Worm (Caenorhabditis elegans) whole organism, L3 larva: ENCODE data around the gene ZK632.11.
A peak's percentile ranks its signal among the peaks of the same experiment; 100 is the strongest.

Source experiments
- R02D3.7 ChIP-seq: fragments of 150-350 bp; optimal IDR thresholded peaks from 2 replicates; lab custom pipeline; 2014; ENCODE audit warnings: missing biosample characterization, missing genetic modification characterization
- ama-1 ChIP-seq: fragments of 150-350 bp; optimal IDR thresholded peaks from 2 replicates; lab custom pipeline; 2018
- ceh-16 ChIP-seq: sonication (generic microtip); optimal IDR thresholded peaks from 2 replicates; lab custom pipeline; 2017; ENCODE audit warnings: missing biosample characterization, missing genetic modification characterization
- ceh-28 ChIP-seq: fragments of 150-350 bp; optimal IDR thresholded peaks from 2 replicates; lab custom pipeline; 2014; ENCODE audit warnings: missing biosample characterization, missing genetic modification reagents, missing genetic modification characterization
- daf-12 ChIP-seq: fragments of 150-350 bp; optimal IDR thresholded peaks from 2 replicates; lab custom pipeline; 2014; ENCODE audit warnings: missing biosample characterization, missing genetic modification reagents, missing genetic modification characterization
- egl-27 ChIP-seq: sonication (generic microtip); optimal IDR thresholded peaks from 4 replicates; lab custom pipeline; 2017; ENCODE audit warnings: missing biosample characterization, missing genetic modification reagents, missing genetic modification characterization
- egl-5 ChIP-seq: fragments of 150-350 bp; optimal IDR thresholded peaks from 2 replicates; lab custom pipeline; 2017; ENCODE audit warnings: missing biosample characterization, missing genetic modification reagents, missing genetic modification characterization, inconsistent platforms
- elt-2 ChIP-seq: sonication (generic microtip); optimal IDR thresholded peaks from 2 replicates; lab custom pipeline; 2016; ENCODE audit warnings: missing genetic modification reagents, mild to moderate bottlenecking, missing genetic modification characterization, missing compliant biosample characterization
- elt-3 ChIP-seq, 3 experiments: fragments of 150-350 bp in 1 of 3; sonication (generic microtip) in 2 of 3; optimal IDR thresholded peaks; 2 replicates in 2 of 3; 4 replicates in 1 of 3; lab custom pipeline; 2014 to 2017; ENCODE audit warnings: missing biosample characterization in 3 of 3, missing genetic modification characterization in 3 of 3
- eor-1 ChIP-seq, 2 experiments: fragments of 150-350 bp; optimal IDR thresholded peaks; 2 replicates each; lab custom pipeline; 2014 to 2018; ENCODE audit warnings: missing biosample characterization in 2 of 2, missing genetic modification characterization in 2 of 2
- fkh-2 ChIP-seq: fragments of 150-350 bp; optimal IDR thresholded peaks from 2 replicates; lab custom pipeline; 2014; ENCODE audit warnings: missing biosample characterization, missing genetic modification reagents, missing genetic modification characterization
- fos-1 ChIP-seq: fragments of 150-350 bp; optimal IDR thresholded peaks from 2 replicates; lab custom pipeline; 2014; ENCODE audit warnings: missing biosample characterization, missing genetic modification characterization
- hmg-11 ChIP-seq: sonication (generic microtip); optimal IDR thresholded peaks from 2 replicates; lab custom pipeline; 2016; ENCODE audit warnings: missing genetic modification characterization, missing compliant biosample characterization
- jun-1 ChIP-seq: fragments of 150-350 bp; optimal IDR thresholded peaks from 2 replicates; lab custom pipeline; 2014; ENCODE audit warnings: missing biosample characterization, missing genetic modification reagents, missing genetic modification characterization
- lin-15B ChIP-seq: fragments of 150-350 bp; optimal IDR thresholded peaks from 2 replicates; lab custom pipeline; 2014; ENCODE audit warnings: missing biosample characterization, missing genetic modification characterization
- lin-39 ChIP-seq: fragments of 150-350 bp; optimal IDR thresholded peaks from 2 replicates; lab custom pipeline; 2018; ENCODE audit warnings: missing biosample characterization, missing genetic modification reagents, missing genetic modification characterization
- lsy-12 ChIP-seq: sonication (generic microtip); optimal IDR thresholded peaks from 2 replicates; lab custom pipeline; 2016; ENCODE audit warnings: mild to moderate bottlenecking, missing genetic modification characterization, missing compliant biosample characterization
- mdl-1 ChIP-seq: fragments of 150-350 bp; optimal IDR thresholded peaks from 2 replicates; lab custom pipeline; 2014; ENCODE audit warnings: missing biosample characterization, missing genetic modification characterization
- nfya-1 ChIP-seq: sonication (generic microtip); optimal IDR thresholded peaks from 2 replicates; lab custom pipeline; 2017; ENCODE audit warnings: missing genetic modification characterization, mild to moderate bottlenecking, missing compliant biosample characterization, antibody characterized with exemption, moderate library complexity; ENCODE audit not compliant: insufficient read depth
- nhr-11 ChIP-seq: fragments of 150-350 bp; optimal IDR thresholded peaks from 2 replicates; lab custom pipeline; 2014; ENCODE audit warnings: missing biosample characterization, missing genetic modification characterization
- nhr-12 ChIP-seq: fragments of 150-350 bp; optimal IDR thresholded peaks from 2 replicates; lab custom pipeline; 2014; ENCODE audit warnings: missing biosample characterization, missing genetic modification characterization
- nhr-23 ChIP-seq: fragments of 150-350 bp; optimal IDR thresholded peaks from 2 replicates; lab custom pipeline; 2014; ENCODE audit warnings: missing biosample characterization, missing genetic modification reagents, missing genetic modification characterization
- nhr-237 ChIP-seq: fragments of 150-350 bp; optimal IDR thresholded peaks from 2 replicates; lab custom pipeline; 2014; ENCODE audit warnings: missing biosample characterization, missing genetic modification characterization
- nhr-43 ChIP-seq: sonication (generic microtip); optimal IDR thresholded peaks from 2 replicates; lab custom pipeline; 2016; ENCODE audit warnings: mild to moderate bottlenecking, missing genetic modification characterization, missing compliant biosample characterization; ENCODE audit not compliant: poor library complexity, severe bottlenecking
- nhr-76 ChIP-seq: fragments of 150-350 bp; sonication (generic microtip); optimal IDR thresholded peaks from 5 replicates; lab custom pipeline; 2014; ENCODE audit warnings: missing biosample characterization, missing genetic modification characterization
- nhr-77 ChIP-seq: fragments of 150-350 bp; optimal IDR thresholded peaks from 2 replicates; lab custom pipeline; 2014; ENCODE audit warnings: missing biosample characterization, missing genetic modification characterization
- pha-4 ChIP-seq: fragments of 150-350 bp; optimal IDR thresholded peaks from 2 replicates; lab custom pipeline; 2014; ENCODE audit warnings: missing biosample characterization, missing genetic modification reagents, missing genetic modification characterization
- pqm-1 ChIP-seq: fragments of 150-350 bp; optimal IDR thresholded peaks from 2 replicates; lab custom pipeline; 2017; ENCODE audit warnings: missing biosample characterization, missing genetic modification characterization, inconsistent platforms
- sea-2 ChIP-seq: fragments of 150-350 bp; sonication (generic microtip); optimal IDR thresholded peaks from 4 replicates; lab custom pipeline; 2014; ENCODE audit warnings: missing biosample characterization, missing genetic modification reagents, missing genetic modification characterization
- skn-1 ChIP-seq: fragments of 150-350 bp; optimal IDR thresholded peaks from 2 replicates; lab custom pipeline; 2014; ENCODE audit warnings: missing biosample characterization, missing genetic modification characterization
- snpc-4 ChIP-seq: fragments of 150-350 bp; optimal IDR thresholded peaks from 2 replicates; lab custom pipeline; 2014; ENCODE audit warnings: missing biosample characterization, missing genetic modification characterization
- tbx-2 ChIP-seq: sonication (generic microtip); optimal IDR thresholded peaks from 2 replicates; lab custom pipeline; 2016; ENCODE audit warnings: mild to moderate bottlenecking, missing genetic modification characterization, missing compliant biosample characterization
- unc-62 ChIP-seq: fragments of 150-350 bp; sonication (generic microtip); optimal IDR thresholded peaks from 4 replicates; lab custom pipeline; 2014; ENCODE audit warnings: missing biosample characterization, missing genetic modification reagents, missing genetic modification characterization
- ztf-11 ChIP-seq: fragments of 150-350 bp; optimal IDR thresholded peaks from 2 replicates; lab custom pipeline; 2014; ENCODE audit warnings: missing biosample characterization, missing genetic modification characterization
- ztf-4 ChIP-seq: fragments of 150-350 bp; optimal IDR thresholded peaks from 2 replicates; lab custom pipeline; 2014; ENCODE audit warnings: missing biosample characterization, missing genetic modification characterization

ZK632.11 gene

ce11 chrIII:9822942-9823341 lies 4.8 kb upstream of the ZK632.11 start, which contains the start of gene arl-5:
Gene arl-5, plus strand, starts transcription at chrIII:9823242.
- TF ChIP-seq ceh-16 (tag; lab: Kevin White, UChicago) (no peak), skn-1 (tag; lab: Kevin White, UChicago) (no peak), ztf-11 (no peak), nhr-12 (tag; lab: Kevin White, UChicago) (no peak), daf-12 (tag; lab: Kevin White, UChicago) (no peak)

- no peak for TF ChIP-seq elt-3 (tag; optimal IDR thresholded peaks at IDR 0.05; lab: Kevin White, UChicago)
- TF ChIP-seq nhr-76 (tag; lab: Kevin White, UChicago), result no peak
- no peak for TF ChIP-seq skn-1 (tag; lab: Kevin White, UChicago)
- no peak for TF ChIP-seq nhr-11 (tag; lab: Kevin White, UChicago)
- no peak for TF ChIP-seq daf-12 (tag; lab: Kevin White, UChicago)
- TF ChIP-seq mdl-1 (tag; lab: Kevin White, UChicago), result no peak
- no peak for TF ChIP-seq ztf-11
- no peak for TF ChIP-seq R02D3.7 (tag; lab: Kevin White, UChicago)
- no peak for TF ChIP-seq nhr-43 (tag; lab: Kevin White, UChicago)
- TF ChIP-seq tbx-2, result no peak
- TF ChIP-seq fos-1 (tag; lab: Kevin White, UChicago), result no peak
- TF ChIP-seq, all 47 proteins: peak for 0
Observed at ce11 chrIII:9823748-9824147, 4.0 kb upstream of the ZK632.11 start.

ce11 chrIII:9824330-9824934 lies 3.3 kb upstream of the ZK632.11 start, which contains the start of gene lin-52:
Gene lin-52, minus strand, starts transcription at chrIII:9824750.
- no peak for TF ChIP-seq nhr-237 (tag; lab: Kevin White, UChicago)
- TF ChIP-seq pha-4 (tag; lab: Kevin White, UChicago), result peak; percentile 31
- TF ChIP-seq nhr-76 (tag; lab: Kevin White, UChicago), result no peak
- no peak for TF ChIP-seq eor-1 (tag; optimal IDR thresholded peaks at IDR 0.05; lab: Kevin White, UChicago)
- no peak for TF ChIP-seq egl-27 (tag; lab: Kevin White, UChicago)
- peak; percentile 15 for TF ChIP-seq nhr-43 (tag; lab: Kevin White, UChicago)
- no peak for TF ChIP-seq nhr-12 (tag; lab: Kevin White, UChicago)
- TF ChIP-seq ama-1 (lab: Kevin White, UChicago), result peak; percentile 82
- TF ChIP-seq fkh-2 (tag; lab: Kevin White, UChicago), result no peak
- TF ChIP-seq ztf-4 (tag; lab: Kevin White, UChicago), result no peak
- no peak for TF ChIP-seq unc-62 (GFP tag; lab: Kevin White, UChicago)
- TF ChIP-seq R02D3.7 (tag; lab: Kevin White, UChicago), result no peak
- TF ChIP-seq lin-39 (tag; lab: Kevin White, UChicago), result no peak
- peak; percentile 7 for TF ChIP-seq elt-2 (tag; lab: Kevin White, UChicago)
- TF ChIP-seq sea-2 (GFP tag; lab: Kevin White, UChicago), result no peak
- no peak for TF ChIP-seq jun-1 (tag; lab: Kevin White, UChicago)
- TF ChIP-seq, all 47 proteins: peak for 4

ce11 chrIII:9825073-9825828 lies 2.5 kb upstream of the ZK632.11 start, which contains the start of gene ZK632.9:
Gene ZK632.9, minus strand, starts transcription at chrIII:9825432.
- TF ChIP-seq nfya-1 (peak; percentile 21), ama-1 (lab: Kevin White, UChicago) (peak; percentile 57), ceh-28 (tag; lab: Kevin White, UChicago) (peak; percentile 31), ztf-4 (tag; lab: Kevin White, UChicago) (peak; percentile 13), elt-2 (tag; lab: Kevin White, UChicago) (peak; percentile 28), ceh-16 (tag; lab: Kevin White, UChicago) (no peak)
- TF ChIP-seq, all 47 proteins: peak for 5

- TF ChIP-seq elt-2 (tag; lab: Kevin White, UChicago) (peak; percentile 27), snpc-4 (peak; percentile 16), nhr-23 (tag; lab: Kevin White, UChicago) (no peak), nhr-43 (tag; lab: Kevin White, UChicago) (peak; percentile 11), skn-1 (tag; lab: Kevin White, UChicago) (peak; percentile 3), pha-4 (tag; lab: Kevin White, UChicago) (peak; percentile 89), egl-5 (tag; lab: Kevin White, UChicago) (no peak), pqm-1 (tag; lab: Kevin White, UChicago) (peak; percentile 7), ama-1 (lab: Kevin White, UChicago) (peak; percentile 93), hmg-11 (tag; lab: Kevin White, UChicago) (peak; percentile 2), nhr-77 (no peak), daf-12 (tag; lab: Kevin White, UChicago) (no peak), lsy-12 (tag; lab: Kevin White, UChicago) (peak; percentile 28), R02D3.7 (tag; lab: Kevin White, UChicago) (no peak), lin-39 (tag; lab: Kevin White, UChicago) (peak; percentile 36), jun-1 (tag; lab: Kevin White, UChicago) (peak; percentile 62), lin-15B (tag; lab: Kevin White, UChicago) (peak; percentile 11), nfya-1 (peak; percentile 56)
Observed at ce11 chrIII:9826005-9826404, 1.7 kb upstream of the ZK632.11 start.
